Worm (Caenorhabditis elegans): ENCODE measurements around the gene C17G10.6.

DNA sequence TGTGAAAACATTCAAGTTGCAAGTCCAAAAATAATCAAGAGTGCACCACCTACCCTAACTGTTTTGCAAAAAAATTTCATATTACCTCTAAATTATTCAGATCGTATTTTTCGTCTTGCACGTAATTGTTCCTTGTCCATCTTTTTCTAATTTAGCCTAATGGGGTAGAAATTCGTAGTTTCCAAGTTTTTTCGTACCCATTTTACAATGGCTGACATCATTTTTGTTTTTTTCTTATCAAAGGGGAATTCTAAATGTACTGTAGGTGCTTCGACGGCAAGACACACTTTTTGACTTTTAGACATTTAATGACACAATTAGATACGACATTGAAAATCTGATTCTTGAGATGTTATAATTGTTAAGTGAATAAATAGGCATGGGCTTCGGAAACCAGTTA is 1.3 kb upstream of the C17G10.6 start:
- TF ChIP-seq flt-1 (GFP tag; IDR thresholded peaks at IDR 0.05) = no peak
- TF ChIP-seq klf-2 (GFP tag; conservative IDR thresholded peaks at IDR 0.05) = no peak
- TF ChIP-seq ztf-23 (GFP tag; IDR thresholded peaks at IDR 0.05) = no peak
- TF ChIP-seq T22C8.4 (GFP tag; IDR thresholded peaks at IDR 0.05) = no peak
- no peak for TF ChIP-seq med-1 (GFP tag; optimal IDR thresholded peaks at IDR 0.05; ENCODE audit: insufficient read depth)
- no peak for TF ChIP-seq cog-1 (tag; optimal IDR thresholded peaks at IDR 0.05)

All from whole organism, midembryonic.